Fruit fly (Drosophila melanogaster) whole organism, embryonic: ENCODE measurements around the gene CG7530.

ENCODE experiments used
- CG12391 ChIP-seq: fragments of 200-800 bp; sonication (Bioruptor generic); optimal IDR thresholded peaks from 3 replicates; lab custom pipeline; 2018; ENCODE audit warnings: missing biosample characterization, mild to moderate bottlenecking, missing genetic modification characterization, moderate library complexity
- CG13296 ChIP-seq: fragments of 200-800 bp; sonication (Bioruptor generic); optimal IDR thresholded peaks from 3 replicates; lab custom pipeline; 2018; ENCODE audit warnings: missing biosample characterization, mild to moderate bottlenecking, missing genetic modification characterization
- CG13894 ChIP-seq: fragments of 200-800 bp; sonication (Bioruptor generic); optimal IDR thresholded peaks from 3 replicates; lab custom pipeline; 2018; ENCODE audit warnings: missing biosample characterization, mild to moderate bottlenecking, missing genetic modification characterization, moderate library complexity
- CG15011 ChIP-seq: fragments of 200-800 bp; sonication (Bioruptor generic); optimal IDR thresholded peaks from 3 replicates; lab custom pipeline; 2018; ENCODE audit warnings: missing biosample characterization, mild to moderate bottlenecking, missing genetic modification characterization
- CG15073 ChIP-seq: fragments of 200-800 bp; sonication (Bioruptor generic); optimal IDR thresholded peaks from 2 replicates; lab custom pipeline; 2016; ENCODE audit warnings: missing biosample characterization, missing genetic modification characterization
- CG15269 ChIP-seq: fragments of 200-800 bp; sonication (Bioruptor generic); optimal IDR thresholded peaks from 2 replicates; lab custom pipeline; 2018; ENCODE audit warnings: missing biosample characterization, mild to moderate bottlenecking, missing genetic modification characterization, moderate library complexity
- CG15479 ChIP-seq: fragments of 200-800 bp; sonication (Bioruptor generic); optimal IDR thresholded peaks from 3 replicates; lab custom pipeline; 2019; ENCODE audit warnings: missing biosample characterization, mild to moderate bottlenecking, missing genetic modification characterization, moderate library complexity
- CG15514 ChIP-seq: fragments of 200-800 bp; sonication (Bioruptor generic); optimal IDR thresholded peaks from 3 replicates; lab custom pipeline; 2017; ENCODE audit warnings: missing biosample characterization, missing genetic modification characterization, mild to moderate bottlenecking, moderate library complexity, missing genetic modification reagents
- CG18262 ChIP-seq: fragments of 200-800 bp; optimal IDR thresholded peaks from 3 replicates; lab custom pipeline; 2019; ENCODE audit warnings: missing biosample characterization, mild to moderate bottlenecking, missing genetic modification characterization, moderate library complexity
- CG1832 ChIP-seq: fragments of 200-800 bp; sonication (Bioruptor generic); optimal IDR thresholded peaks from 2 replicates; lab custom pipeline; 2017; ENCODE audit warnings: missing biosample characterization, mild to moderate bottlenecking, missing genetic modification characterization, inconsistent platforms
- CG18764 ChIP-seq: fragments of 200-800 bp; sonication (Bioruptor generic); optimal IDR thresholded peaks from 3 replicates; lab custom pipeline; 2016; ENCODE audit warnings: missing biosample characterization, missing genetic modification characterization
- CG31441 ChIP-seq: fragments of 200-800 bp; sonication (Bioruptor generic); IDR thresholded peaks from 2 replicates; pipeline ENCODE4 v1.3.6; 2022; ENCODE audit warnings: missing biosample characterization, missing genetic modification characterization
- CG32772 ChIP-seq: fragments of 200-800 bp; sonication (Bioruptor generic); IDR thresholded peaks from 2 replicates; pipeline ENCODE4 v1.3.6; 2022; ENCODE audit warnings: missing biosample characterization, missing genetic modification characterization
- CG3847 ChIP-seq: fragments of 200-800 bp; sonication (Bioruptor generic); IDR thresholded peaks from 2 replicates; pipeline ENCODE4 v1.3.6; 2022; ENCODE audit warnings: missing biosample characterization, missing genetic modification characterization
- CG6854 ChIP-seq: fragments of 200-800 bp; sonication (Bioruptor generic); optimal IDR thresholded peaks from 3 replicates; lab custom pipeline; 2017; ENCODE audit warnings: missing biosample characterization, mild to moderate bottlenecking, missing genetic modification characterization
- CG7839 ChIP-seq: fragments of 200-800 bp; sonication (Bioruptor generic); optimal IDR thresholded peaks from 3 replicates; lab custom pipeline; 2018; ENCODE audit warnings: missing biosample characterization, mild to moderate bottlenecking, missing genetic modification characterization, moderate library complexity
- CG8290 ChIP-seq, 3 experiments: fragments of 200-800 bp; sonication (Bioruptor generic); optimal IDR thresholded peaks; 2 replicates each; lab custom pipeline; 2016 to 2019; ENCODE audit warnings: missing biosample characterization in 3 of 3, missing genetic modification characterization in 3 of 3, mild to moderate bottlenecking in 2 of 3, moderate library complexity in 1 of 3
- CG9437 ChIP-seq: fragments of 200-800 bp; sonication (Bioruptor generic); optimal IDR thresholded peaks from 2 replicates; lab custom pipeline; 2018; ENCODE audit warnings: missing biosample characterization, mild to moderate bottlenecking, missing genetic modification characterization
- CG9932 ChIP-seq: fragments of 200-800 bp; sonication (Bioruptor generic); IDR thresholded peaks from 2 replicates; pipeline ENCODE4 v1.3.6; 2022; ENCODE audit warnings: missing biosample characterization, missing genetic modification characterization
- CTCF ChIP-seq: fragments of 200-800 bp; sonication (Bioruptor generic); optimal IDR thresholded peaks from 2 replicates; lab custom pipeline; 2017; ENCODE audit warnings: missing biosample characterization, mild to moderate bottlenecking, missing genetic modification characterization, moderate library complexity
- Dbx ChIP-seq: fragments of 200-800 bp; sonication (Bioruptor generic); IDR thresholded peaks from 3 replicates; pipeline ENCODE4 v1.3.6; 2022; ENCODE audit warnings: missing biosample characterization, missing genetic modification characterization
- Dek ChIP-seq: fragments of 200-800 bp; sonication (Bioruptor generic); optimal IDR thresholded peaks from 3 replicates; lab custom pipeline; 2019; ENCODE audit warnings: missing biosample characterization, mild to moderate bottlenecking, missing genetic modification characterization, moderate library complexity
- Gsc ChIP-seq: fragments of 200-800 bp; sonication (Bioruptor generic); IDR thresholded peaks from 2 replicates; pipeline ENCODE4 v1.3.6; 2022; ENCODE audit warnings: missing biosample characterization, missing genetic modification characterization
- Hmr ChIP-seq: fragments of 200-800 bp; sonication (Bioruptor generic); optimal IDR thresholded peaks from 3 replicates; lab custom pipeline; 2017; ENCODE audit warnings: mild to moderate bottlenecking, missing biosample characterization, missing genetic modification reagents, missing genetic modification characterization
- Hmx ChIP-seq: fragments of 200-800 bp; sonication (Bioruptor generic); optimal IDR thresholded peaks from 2 replicates; lab custom pipeline; 2016; ENCODE audit warnings: missing biosample characterization, missing genetic modification characterization
- Hr51 ChIP-seq, 2 experiments: fragments of 200-800 bp; sonication (Bioruptor generic); optimal IDR thresholded peaks; 2 replicates in 1 of 2; 3 replicates in 1 of 2; lab custom pipeline; 2016 to 2018; ENCODE audit warnings: missing biosample characterization in 2 of 2, missing genetic modification characterization in 2 of 2, mild to moderate bottlenecking in 1 of 2, moderate library complexity in 1 of 2
- NFAT ChIP-seq: fragments of 200-800 bp; sonication (Bioruptor generic); IDR thresholded peaks from 2 replicates; pipeline ENCODE4 v1.3.6; 2022; ENCODE audit warnings: missing biosample characterization, missing genetic modification characterization
- Opbp ChIP-seq: fragments of 200-800 bp; sonication (Bioruptor generic); IDR thresholded peaks from 3 replicates; pipeline ENCODE4 v1.3.6; 2022; ENCODE audit warnings: missing biosample characterization, missing genetic modification characterization; ENCODE audit not compliant: partially characterized antibody
- PHDP ChIP-seq: fragments of 200-800 bp; sonication (Bioruptor generic); optimal IDR thresholded peaks from 3 replicates; lab custom pipeline; 2018; ENCODE audit warnings: missing biosample characterization, mild to moderate bottlenecking, missing genetic modification characterization, moderate library complexity
- Pdp1 ChIP-seq, 2 experiments: fragments of 200-800 bp; sonication (Bioruptor generic); optimal IDR thresholded peaks; 3 replicates each; lab custom pipeline; 2016; ENCODE audit warnings: missing biosample characterization in 2 of 2, missing genetic modification characterization in 2 of 2, mild to moderate bottlenecking in 1 of 2, moderate library complexity in 1 of 2
- Usf ChIP-seq: fragments of 200-800 bp; sonication (Bioruptor generic); optimal IDR thresholded peaks from 2 replicates; lab custom pipeline; 2017; ENCODE audit warnings: missing genotype, missing biosample characterization, missing genetic modification characterization
- chm ChIP-seq: fragments of 200-800 bp; sonication (Bioruptor generic); IDR thresholded peaks from 2 replicates; pipeline ENCODE4 v1.3.6; 2022; ENCODE audit warnings: missing biosample characterization, missing genetic modification characterization
- corto ChIP-seq: fragments of 200-800 bp; sonication (Bioruptor generic); optimal IDR thresholded peaks from 2 replicates; lab custom pipeline; 2016; ENCODE audit warnings: missing biosample characterization, mild to moderate bottlenecking, missing genetic modification characterization, moderate library complexity
- croc ChIP-seq: fragments of 200-800 bp; sonication (Bioruptor generic); conservative IDR thresholded peaks from 3 replicates; pipeline ENCODE4 v1.3.6; 2022; ENCODE audit warnings: missing biosample characterization, missing genetic modification characterization
- dan ChIP-seq: fragments of 200-800 bp; sonication (Bioruptor generic); IDR thresholded peaks from 2 replicates; pipeline ENCODE4 v1.3.6; 2022; ENCODE audit warnings: missing biosample characterization, missing genetic modification characterization
- dysf ChIP-seq: fragments of 200-800 bp; sonication (Bioruptor generic); IDR thresholded peaks from 3 replicates; pipeline ENCODE4 v1.3.6; 2022; ENCODE audit warnings: missing biosample characterization, missing genetic modification characterization
- exex ChIP-seq: fragments of 200-800 bp; sonication (Bioruptor generic); optimal IDR thresholded peaks from 4 replicates; lab custom pipeline; 2018; ENCODE audit warnings: missing biosample characterization, mild to moderate bottlenecking, missing genetic modification characterization, moderate library complexity
- gcm2 ChIP-seq: fragments of 200-800 bp; sonication (Bioruptor generic); optimal IDR thresholded peaks from 2 replicates; lab custom pipeline; 2016; ENCODE audit warnings: missing biosample characterization, missing genetic modification characterization
- ind ChIP-seq: fragments of 200-800 bp; sonication (Bioruptor generic); optimal IDR thresholded peaks from 3 replicates; lab custom pipeline; 2016; ENCODE audit warnings: missing biosample characterization, missing genetic modification characterization
- mirr ChIP-seq: fragments of 200-800 bp; sonication (Bioruptor generic); optimal IDR thresholded peaks from 3 replicates; lab custom pipeline; 2018; ENCODE audit warnings: missing biosample characterization, mild to moderate bottlenecking, missing genetic modification characterization
- nerfin-1 ChIP-seq: fragments of 200-800 bp; sonication (Bioruptor generic); optimal IDR thresholded peaks from 3 replicates; lab custom pipeline; 2019; ENCODE audit warnings: missing biosample characterization, mild to moderate bottlenecking, missing genetic modification characterization, moderate library complexity
- prd ChIP-seq, 3 experiments: fragments of >200 bp in 2 of 3; fragments of 200-800 bp in 1 of 3; sonication (Bioruptor generic) in 1 of 3; optimal IDR thresholded peaks in 2 of 3; IDR thresholded peaks in 1 of 3; 2 replicates in 2 of 3; 3 replicates in 1 of 3; pipeline versions ENCODE4 v1.3.6 to Lab custom; 2017 to 2022; ENCODE audit warnings: missing biosample characterization in 1 of 3, missing genetic modification characterization in 1 of 3
- ro ChIP-seq: fragments of 200-800 bp; sonication (Bioruptor generic); IDR thresholded peaks from 2 replicates; pipeline ENCODE4 v1.3.6; 2022; ENCODE audit warnings: missing biosample characterization, missing genetic modification characterization
- sens ChIP-seq: fragments of 200-800 bp; sonication (Bioruptor generic); peaks from one replicate; lab custom pipeline; 2016; ENCODE audit warnings: missing biosample characterization, missing genetic modification characterization
- sens-2 ChIP-seq: fragments of 200-800 bp; sonication (Bioruptor generic); IDR thresholded peaks from 2 replicates; pipeline ENCODE4 v1.3.6; 2022; ENCODE audit warnings: missing biosample characterization, missing genetic modification characterization
- trh ChIP-seq: fragments of 200-800 bp; sonication (Bioruptor generic); optimal IDR thresholded peaks from 2 replicates; lab custom pipeline; 2016; ENCODE audit warnings: missing biosample characterization, missing genetic modification characterization
- vfl ChIP-seq: fragments of 200-800 bp; sonication (Bioruptor generic); optimal IDR thresholded peaks from 2 replicates; lab custom pipeline; 2016; ENCODE audit warnings: missing biosample characterization, missing genetic modification characterization

The CG7530 gene

DNA sequence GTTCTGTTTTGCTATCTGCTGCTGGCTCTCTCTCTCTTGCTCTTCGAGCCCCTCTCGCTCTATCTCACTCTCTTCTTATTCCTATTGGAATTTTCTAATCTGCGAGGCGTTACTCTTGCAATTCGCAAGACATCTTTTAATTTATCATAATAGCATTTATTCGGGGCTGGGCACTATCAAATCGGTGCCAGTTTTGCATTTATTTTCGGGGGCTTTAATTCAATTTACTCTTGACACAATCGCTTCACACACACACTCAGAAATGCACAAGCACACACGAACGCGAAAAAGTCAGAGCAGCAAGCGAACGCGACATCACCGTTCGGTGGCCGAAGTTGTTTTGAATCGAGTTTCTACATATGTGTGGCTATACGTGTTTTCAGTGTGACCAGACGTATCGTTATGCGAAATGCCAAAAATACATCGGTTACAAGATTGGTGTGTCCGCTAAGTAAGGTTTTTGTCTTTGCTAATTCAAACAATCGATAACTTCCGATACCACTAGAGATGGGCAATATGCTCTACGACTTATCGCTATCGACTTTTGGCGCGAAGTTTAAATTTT is 34.3 kb downstream of the CG7530 start, which contains the start of gene Meltrin (continued):
- peak; percentile 92 for TF ChIP-seq Hmr (GFP tag; lab: Kevin White, UChicago)
- TF ChIP-seq CG12391 (tag; lab: Kevin White, UChicago), result peak; percentile 71
- TF ChIP-seq trh (GFP tag; lab: Kevin White, UChicago), result no peak
- peak; percentile 72 for TF ChIP-seq CG1832 (GFP tag; lab: Kevin White, UChicago)
- TF ChIP-seq CG13296 (GFP tag; lab: Kevin White, UChicago), result peak; percentile 75
- TF ChIP-seq CG3847 (GFP tag; lab: Robert Waterston, UW), result no peak

DNA sequence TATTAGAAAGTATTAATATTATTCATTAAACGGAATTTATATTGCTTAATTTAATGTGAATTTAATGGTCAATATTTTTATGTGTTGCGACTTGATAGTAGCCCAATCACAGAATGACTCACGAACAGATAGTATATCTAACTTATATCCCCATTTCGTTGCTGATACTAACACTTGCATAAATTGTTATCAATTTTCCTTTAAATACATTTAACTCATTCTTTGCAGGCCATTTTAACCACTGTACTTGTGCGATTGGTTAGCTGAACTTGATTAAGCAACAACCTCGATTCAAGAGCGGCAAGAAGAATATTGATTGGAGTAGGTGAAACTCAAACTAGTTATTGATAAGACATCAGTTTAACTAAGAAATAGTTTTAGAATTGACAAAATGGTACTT is 35.6 kb downstream of the CG7530 start:
- TF ChIP-seq exex (tag; lab: Kevin White, UChicago) (peak; percentile 62), gcm2 (GFP tag; lab: Kevin White, UChicago) (no peak), vfl (GFP tag; lab: Kevin White, UChicago) (no peak), CG6854 (GFP tag; lab: Kevin White, UChicago) (no peak), chm (GFP tag; lab: Robert Waterston, UW) (peak; percentile 7; the same call in 1 of the 2 replicates), CG15514 (GFP tag; lab: Kevin White, UChicago) (no peak), ind (no peak), CG8290 (GFP tag; optimal IDR thresholded peaks at IDR 0.05; lab: Kevin White, UChicago) (no peak), CG8290 (tag; optimal IDR thresholded peaks at IDR 0.05; lab: Kevin White, UChicago) (peak in 1 of 2 experiments; percentile 22), CG7839 (tag; lab: Kevin White, UChicago) (no peak), mirr (peak; percentile 61), Hr51 (GFP tag; optimal IDR thresholded peaks at IDR 0.05; lab: Kevin White, UChicago) (no peak), Pdp1 (GFP tag; optimal IDR thresholded peaks at IDR 0.05; lab: Kevin White, UChicago) (peak in 1 of 2 experiments; percentile 12), sens (GFP tag; lab: Kevin White, UChicago) (peak; percentile 14), croc (GFP tag; lab: Robert Waterston, UW) (no peak), Hmr (GFP tag; lab: Kevin White, UChicago) (no peak), CG9932 (GFP tag; lab: Robert Waterston, UW) (no peak), NFAT (GFP tag; lab: Robert Waterston, UW) (no peak), CG9437 (GFP tag; lab: Kevin White, UChicago) (peak; percentile 3), corto (GFP tag; lab: Kevin White, UChicago) (no peak), CG15269 (no peak), Hmx (GFP tag; lab: Kevin White, UChicago) (no peak), Dbx (GFP tag; lab: Robert Waterston, UW) (no peak), nerfin-1 (no peak), CG31441 (GFP tag; lab: Robert Waterston, UW) (0 out of 2 replicates have a peak, but pooled peaks have one; percentile 4), CG32772 (GFP tag; lab: Robert Waterston, UW) (no peak), dan (GFP tag; lab: Robert Waterston, UW) (no peak)
- TF ChIP-seq, all 482 proteins: peak for 8

DNA sequence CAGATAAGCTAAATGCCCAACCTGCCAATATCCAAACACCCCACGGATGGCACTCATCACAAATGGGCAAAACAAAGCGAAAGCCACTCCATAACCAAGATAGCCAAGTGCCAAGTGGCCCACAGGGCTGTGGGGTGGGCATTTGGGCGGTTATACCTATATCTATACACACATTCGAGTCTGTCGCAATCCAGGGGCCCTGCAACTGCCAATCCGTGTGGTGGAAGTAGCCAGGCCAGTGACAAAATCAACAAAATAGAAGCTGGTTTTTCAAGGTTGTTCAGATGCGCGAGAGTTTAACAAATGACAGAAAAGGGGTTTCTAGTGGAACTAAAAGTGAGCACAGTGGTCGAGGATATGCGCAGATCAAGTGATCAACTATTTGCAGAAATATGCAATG is 36.3 kb downstream of the CG7530 start:
- TF ChIP-seq CG15479 (GFP tag; lab: Kevin White, UChicago), result no peak
- TF ChIP-seq Gsc (GFP tag; lab: Robert Waterston, UW), result no peak
- TF ChIP-seq CG15011 (GFP tag; lab: Kevin White, UChicago), result no peak
- 0 out of 3 replicates have a peak, but pooled peaks have one; percentile 28 for TF ChIP-seq Opbp (GFP tag; lab: Robert Waterston, UW)
- TF ChIP-seq PHDP, result no peak
- TF ChIP-seq Usf, result no peak
- no peak for TF ChIP-seq sens-2 (GFP tag; lab: Robert Waterston, UW)
- no peak for TF ChIP-seq Dek (tag; lab: Kevin White, UChicago)
- no peak for TF ChIP-seq prd (optimal IDR thresholded peaks at IDR 0.05; lab: Kevin White, UChicago)
- 0 out of 3 replicates have a peak, but pooled peaks have one; percentile 17 for TF ChIP-seq prd (GFP tag; IDR thresholded peaks at IDR 0.05; lab: Robert Waterston, UW)
- peak; percentile 71 for TF ChIP-seq CG13894 (tag; lab: Kevin White, UChicago)
- 0 out of 3 replicates have a peak, but pooled peaks have one; percentile 23 for TF ChIP-seq dysf (GFP tag; lab: Robert Waterston, UW)
- TF ChIP-seq mirr, result peak; percentile 27
- TF ChIP-seq CTCF (GFP tag; lab: Kevin White, UChicago), result no peak
- TF ChIP-seq CG15073 (GFP tag; lab: Kevin White, UChicago), result no peak
- TF ChIP-seq CG18262 (tag; lab: Kevin White, UChicago), result no peak
- TF ChIP-seq ro (GFP tag; lab: Robert Waterston, UW), result no peak
- peak; percentile 28; the same call in 1 of the 2 replicates for TF ChIP-seq NFAT (GFP tag; lab: Robert Waterston, UW)
- TF ChIP-seq CG18764, result no peak
